Fruit fly (Drosophila melanogaster): Measurements from ENCODE around the gene NimB4.
A peak's percentile ranks its signal among the peaks of the same experiment; 100 is the strongest.

NimB4 gene

DNA sequence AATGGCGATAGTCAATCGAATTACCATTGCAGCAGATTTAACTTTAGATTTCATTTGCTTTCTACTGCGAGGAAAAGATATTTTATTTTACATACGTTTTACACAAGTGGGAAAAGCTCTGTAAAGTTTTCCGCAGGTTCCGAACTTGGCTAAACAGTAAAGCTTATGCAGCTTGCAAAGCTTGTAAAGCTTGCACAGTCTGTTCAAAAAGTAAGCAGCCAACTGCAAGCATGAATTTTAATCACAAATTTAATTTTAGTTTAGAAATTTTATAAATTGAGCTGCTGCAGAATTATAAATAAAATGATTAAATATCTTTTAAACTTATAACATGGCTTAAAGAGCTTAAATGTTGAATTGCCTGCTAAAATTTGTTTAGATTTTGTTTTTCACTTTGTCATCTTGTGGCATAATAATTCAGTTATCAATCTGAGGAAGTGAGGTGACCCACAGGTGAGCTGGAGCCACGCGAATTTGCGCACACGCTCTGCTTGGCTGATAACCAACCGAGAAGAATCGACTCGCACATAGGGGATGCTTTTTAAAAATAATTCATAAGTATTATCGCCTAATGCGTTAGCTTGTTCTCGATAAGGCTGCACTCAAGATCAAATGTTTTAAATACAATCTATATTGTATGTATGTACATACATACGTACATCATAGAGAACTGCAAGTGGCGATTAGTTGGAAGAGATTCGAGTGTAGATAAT is 42.0 kb upstream of the NimB4 start:
- TF ChIP-seq sage (GFP tag; optimal IDR thresholded peaks at IDR 0.05) (peak; percentile 35), N (GFP tag; optimal IDR thresholded peaks at IDR 0.05) (no peak), brk (GFP tag; optimal IDR thresholded peaks at IDR 0.05) (peak; percentile 61), ey (GFP tag; optimal IDR thresholded peaks at IDR 0.05) (no peak), Abd-B (GFP tag; optimal IDR thresholded peaks at IDR 0.05) (no peak), HLH106 (tag; optimal IDR thresholded peaks at IDR 0.05) (peak; percentile 56), Jra (GFP tag; optimal IDR thresholded peaks at IDR 0.05) (no peak), usp (GFP tag; optimal IDR thresholded peaks at IDR 0.05) (no peak), rgr (GFP tag; optimal IDR thresholded peaks at IDR 0.05) (peak; percentile 31), foxo (GFP tag; optimal IDR thresholded peaks at IDR 0.05) (peak in 1 of 2 experiments; percentile 51), psq (GFP tag; optimal IDR thresholded peaks at IDR 0.05) (no peak), Sp1 (GFP tag; optimal IDR thresholded peaks at IDR 0.05) (no peak), fru (GFP tag; optimal IDR thresholded peaks at IDR 0.05) (peak; percentile 24), jim (GFP tag; optimal IDR thresholded peaks at IDR 0.05) (no peak), Rel (GFP tag; optimal IDR thresholded peaks at IDR 0.05) (no peak), Rel (tag; optimal IDR thresholded peaks at IDR 0.05) (no peak), Myc (optimal IDR thresholded peaks at IDR 0.05) (no peak), h (GFP tag; optimal IDR thresholded peaks at IDR 0.05) (peak; percentile 62), woc (GFP tag; optimal IDR thresholded peaks at IDR 0.05) (peak; percentile 76), dsf (GFP tag; optimal IDR thresholded peaks at IDR 0.05; ENCODE audit: borderline replicate concordance) (no peak), dl (GFP tag; optimal IDR thresholded peaks at IDR 0.05; ENCODE audit: insufficient read depth in 1 of 2, partially characterized antibody in 2 of 2) (no peak), OdsH (GFP tag; optimal IDR thresholded peaks at IDR 0.05) (peak; percentile 38), Hnf4 (GFP tag; optimal IDR thresholded peaks at IDR 0.05) (peak; percentile 14)

DNA sequence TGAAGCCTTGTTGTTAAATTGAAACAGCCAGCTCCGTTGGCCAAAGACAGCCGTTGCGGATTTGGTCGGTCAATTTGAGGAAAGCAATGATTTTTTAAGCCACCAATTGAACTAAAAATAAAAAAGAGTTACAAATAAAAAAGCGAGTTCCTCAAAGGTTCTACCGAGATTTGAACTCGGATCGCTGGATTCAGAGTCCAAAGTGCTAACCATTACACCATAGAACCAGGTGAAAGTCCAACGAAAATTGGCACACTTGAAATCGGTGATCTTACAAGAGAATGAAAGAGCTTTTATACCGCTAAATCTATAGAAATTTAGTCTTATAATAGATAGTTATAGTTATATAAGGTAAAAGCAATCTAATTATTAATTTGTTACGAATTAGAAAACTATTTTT is 40.6 kb upstream of the NimB4 start:
- TF ChIP-seq GATAd (GFP tag; optimal IDR thresholded peaks at IDR 0.05) (no peak), CrebA (GFP tag; optimal IDR thresholded peaks at IDR 0.05; ENCODE audit: borderline replicate concordance) (peak; percentile 21), tai (GFP tag; optimal IDR thresholded peaks at IDR 0.05) (no peak), Rel (GFP tag; optimal IDR thresholded peaks at IDR 0.05) (no peak), Rel (tag; optimal IDR thresholded peaks at IDR 0.05) (no peak), ey (GFP tag; optimal IDR thresholded peaks at IDR 0.05) (no peak), Dfd (GFP tag; optimal IDR thresholded peaks at IDR 0.05) (no peak), pan (optimal IDR thresholded peaks at IDR 0.05) (no peak), Hnf4 (GFP tag; optimal IDR thresholded peaks at IDR 0.05) (peak; percentile 40), HLH106 (tag; optimal IDR thresholded peaks at IDR 0.05) (no peak), N (GFP tag; optimal IDR thresholded peaks at IDR 0.05) (no peak), Sp1 (GFP tag; optimal IDR thresholded peaks at IDR 0.05) (no peak)

DNA sequence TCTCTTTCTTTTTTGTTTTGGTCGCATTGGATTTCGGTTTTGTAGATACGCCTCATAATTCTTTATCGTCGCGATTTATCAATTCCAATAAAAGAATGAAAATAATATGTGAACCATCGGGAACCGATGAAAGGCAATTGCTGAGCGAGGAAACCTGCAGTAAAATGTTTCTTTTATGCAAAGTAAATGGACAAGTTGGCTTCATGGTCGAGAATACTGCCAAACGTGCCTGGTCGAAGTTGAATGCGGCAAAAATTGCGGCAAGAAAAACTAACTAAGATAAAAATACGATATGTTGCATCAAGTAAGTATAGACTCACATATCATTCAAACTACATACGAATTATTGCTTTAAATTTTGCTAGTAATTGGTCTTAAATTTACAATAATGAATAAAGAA is 38.0 kb upstream of the NimB4 start, which contains the start of gene CG42692:
Gene CG42692, plus strand, starts transcription at position 301 of the 400 bp plus-strand sequence.
- no peak for TF ChIP-seq GATAd (GFP tag; optimal IDR thresholded peaks at IDR 0.05)
- TF ChIP-seq CG32264 (GFP tag; optimal IDR thresholded peaks at IDR 0.05) = no peak
- TF ChIP-seq HLH106 (tag; optimal IDR thresholded peaks at IDR 0.05) = no peak
- TF ChIP-seq dmrt93B (GFP tag; optimal IDR thresholded peaks at IDR 0.05) = no peak
- TF ChIP-seq Mio (GFP tag; optimal IDR thresholded peaks at IDR 0.05) = no peak
- no peak for TF ChIP-seq Sp1 (GFP tag; optimal IDR thresholded peaks at IDR 0.05)
- TF ChIP-seq CrebA (GFP tag; optimal IDR thresholded peaks at IDR 0.05; ENCODE audit: borderline replicate concordance) = no peak
- no peak for TF ChIP-seq ey (GFP tag; optimal IDR thresholded peaks at IDR 0.05)
- no peak for TF ChIP-seq Abd-B (GFP tag; optimal IDR thresholded peaks at IDR 0.05)
- TF ChIP-seq dl (GFP tag; optimal IDR thresholded peaks at IDR 0.05; ENCODE audit: insufficient read depth in 1 of 2, partially characterized antibody in 2 of 2) = no peak

DNA sequence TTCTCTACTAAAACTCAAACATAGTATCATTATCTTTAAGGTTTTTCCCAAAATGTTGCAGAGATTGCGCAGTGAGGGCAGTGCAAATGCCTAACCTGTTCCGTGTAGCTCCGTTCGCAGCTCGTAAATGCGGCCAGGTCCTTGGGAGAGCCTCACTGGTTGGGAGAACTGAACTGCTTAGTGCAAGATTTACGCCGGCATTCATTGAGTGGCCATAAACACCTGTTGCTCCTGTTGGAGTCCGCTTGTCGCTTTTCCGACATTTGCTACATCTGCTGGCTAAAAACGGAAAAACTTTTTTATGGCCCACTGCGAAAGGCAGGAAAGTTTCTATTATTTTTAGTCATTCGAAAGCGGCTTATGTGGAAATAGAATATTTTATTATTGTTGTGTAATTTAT is 32.1 kb upstream of the NimB4 start:
- TF ChIP-seq lola (GFP tag; optimal IDR thresholded peaks at IDR 0.05) (no peak), ey (GFP tag; optimal IDR thresholded peaks at IDR 0.05) (no peak), CrebA (GFP tag; optimal IDR thresholded peaks at IDR 0.05; ENCODE audit: borderline replicate concordance) (no peak), CG9705 (GFP tag; optimal IDR thresholded peaks at IDR 0.05) (no peak), brk (GFP tag; optimal IDR thresholded peaks at IDR 0.05) (no peak), br (GFP tag; optimal IDR thresholded peaks at IDR 0.05) (no peak), OdsH (GFP tag; optimal IDR thresholded peaks at IDR 0.05) (no peak), dl (GFP tag; optimal IDR thresholded peaks at IDR 0.05; ENCODE audit: insufficient read depth in 1 of 2, partially characterized antibody in 2 of 2) (no peak), CG32264 (GFP tag; optimal IDR thresholded peaks at IDR 0.05) (no peak), Abd-B (GFP tag; optimal IDR thresholded peaks at IDR 0.05) (no peak), sage (GFP tag; optimal IDR thresholded peaks at IDR 0.05) (no peak), sv (GFP tag; optimal IDR thresholded peaks at IDR 0.05) (no peak), HLH106 (tag; optimal IDR thresholded peaks at IDR 0.05) (no peak)

All from whole organism, wandering third instar larva.